Worm (Caenorhabditis elegans): ENCODE measurements around the gene C09F9.2.

- TF ChIP-seq tab-1 (GFP tag; IDR thresholded peaks at IDR 0.05) (no peak), ref-1 (GFP tag; conservative IDR thresholded peaks at IDR 0.05) (no peak), flt-1 (GFP tag; IDR thresholded peaks at IDR 0.05) (no peak), T22C8.4 (GFP tag; IDR thresholded peaks at IDR 0.05) (no peak)
Measured at ce11 chrII:14666274-14666673, 39.0 kb upstream of the C09F9.2 start.
